Worm (Caenorhabditis elegans) whole organism, mixed stage, embryonic: Measurements from ENCODE around the gene Y66D12A.8.

Experiments
- M03D4.4 ChIP-seq: sonication (generic microtip); optimal IDR thresholded peaks from 2 replicates; lab custom pipeline; 2017; ENCODE audit warnings: mild to moderate bottlenecking, missing genetic modification characterization, missing compliant biosample characterization
- bed-3 ChIP-seq: fragments of 200-800 bp; sonication (Bioruptor generic); optimal IDR thresholded peaks from 3 replicates; lab custom pipeline; 2018; ENCODE audit warnings: mild to moderate bottlenecking, missing genetic modification characterization, moderate library complexity, missing compliant biosample characterization
- ceh-39 ChIP-seq: fragments of 150-350 bp; optimal IDR thresholded peaks from 2 replicates; lab custom pipeline; 2014; ENCODE audit warnings: missing biosample characterization, missing genetic modification characterization
- ceh-43 ChIP-seq: fragments of 200-800 bp; sonication (Bioruptor generic); optimal IDR thresholded peaks from 2 replicates; lab custom pipeline; 2018; ENCODE audit warnings: mild to moderate bottlenecking, missing genetic modification characterization, moderate library complexity, missing compliant biosample characterization
- ceh-83 ChIP-seq: fragments of 200-800 bp; sonication (Bioruptor generic); optimal IDR thresholded peaks from 2 replicates; lab custom pipeline; 2018; ENCODE audit warnings: mild to moderate bottlenecking, missing genetic modification characterization, missing compliant biosample characterization
- ces-1 ChIP-seq: fragments of 150-350 bp; optimal IDR thresholded peaks from 2 replicates; lab custom pipeline; 2014; ENCODE audit warnings: missing biosample characterization, missing genetic modification reagents, missing genetic modification characterization
- cnd-1 ChIP-seq: fragments of 200-800 bp; sonication (Bioruptor generic); optimal IDR thresholded peaks from 2 replicates; lab custom pipeline; 2018; ENCODE audit warnings: mild to moderate bottlenecking, missing genetic modification characterization, missing compliant biosample characterization
- drap-1 ChIP-seq: fragments of 200-800 bp; sonication (Bioruptor generic); optimal IDR thresholded peaks from 3 replicates; lab custom pipeline; 2018; ENCODE audit warnings: mild to moderate bottlenecking, missing genetic modification characterization, missing compliant biosample characterization
- elt-1 ChIP-seq: sonication (generic microtip); optimal IDR thresholded peaks from 2 replicates; lab custom pipeline; 2017; ENCODE audit warnings: missing genetic modification characterization, mild to moderate bottlenecking, missing compliant biosample characterization, antibody characterized with exemption, moderate library complexity, borderline replicate concordance; ENCODE audit not compliant: insufficient read depth
- elt-3 ChIP-seq: fragments of 150-350 bp; optimal IDR thresholded peaks from 2 replicates; lab custom pipeline; 2014; ENCODE audit warnings: missing biosample characterization, missing genetic modification characterization
- ham-2 ChIP-seq: fragments of 200-800 bp; sonication (Bioruptor generic); optimal IDR thresholded peaks from 2 replicates; lab custom pipeline; 2018; ENCODE audit warnings: mild to moderate bottlenecking, missing genetic modification characterization, missing compliant biosample characterization
- hlh-1 ChIP-seq: fragments of 150-350 bp; optimal IDR thresholded peaks from 2 replicates; lab custom pipeline; 2014; ENCODE audit warnings: missing biosample characterization, missing genetic modification reagents, missing genetic modification characterization
- lin-13 ChIP-seq: fragments of 150-350 bp; optimal IDR thresholded peaks from 2 replicates; lab custom pipeline; 2014; ENCODE audit warnings: missing biosample characterization, missing genetic modification characterization
- lsy-2 ChIP-seq: fragments of 150-350 bp; optimal IDR thresholded peaks from 2 replicates; lab custom pipeline; 2014; ENCODE audit warnings: missing biosample characterization, missing genetic modification characterization
- mep-1 ChIP-seq: fragments of 150-350 bp; optimal IDR thresholded peaks from 2 replicates; lab custom pipeline; 2017; ENCODE audit warnings: missing biosample characterization, missing genetic modification reagents, missing genetic modification characterization, inconsistent platforms
- nhr-2 ChIP-seq: fragments of 150-350 bp; optimal IDR thresholded peaks from 2 replicates; lab custom pipeline; 2014; ENCODE audit warnings: missing biosample characterization, missing genetic modification characterization
- nhr-237 ChIP-seq: fragments of 150-350 bp; optimal IDR thresholded peaks from 2 replicates; lab custom pipeline; 2014; ENCODE audit warnings: missing biosample characterization, missing genetic modification characterization
- nhr-28 ChIP-seq: fragments of 150-350 bp; optimal IDR thresholded peaks from 2 replicates; lab custom pipeline; 2014; ENCODE audit warnings: missing biosample characterization, missing genetic modification characterization
- pha-4 ChIP-seq: fragments of 150-350 bp; optimal IDR thresholded peaks from 2 replicates; lab custom pipeline; 2018; ENCODE audit warnings: missing biosample characterization, missing genetic modification reagents, missing genetic modification characterization
- sem-2 ChIP-seq: fragments of 200-800 bp; sonication (Bioruptor generic); optimal IDR thresholded peaks from 2 replicates; lab custom pipeline; 2018; ENCODE audit warnings: mild to moderate bottlenecking, missing genetic modification characterization, missing compliant biosample characterization
- snpc-4 ChIP-seq: fragments of 150-350 bp; optimal IDR thresholded peaks from 2 replicates; lab custom pipeline; 2014; ENCODE audit warnings: missing biosample characterization, missing genetic modification characterization
- unc-39 ChIP-seq: fragments of 150-350 bp; optimal IDR thresholded peaks from 2 replicates; lab custom pipeline; 2014; ENCODE audit warnings: missing biosample characterization, missing genetic modification characterization
- unc-62 ChIP-seq: fragments of 150-350 bp; optimal IDR thresholded peaks from 2 replicates; lab custom pipeline; 2014; ENCODE audit warnings: missing biosample characterization, missing genetic modification reagents, missing genetic modification characterization
- zip-8 ChIP-seq: fragments of 150-350 bp; optimal IDR thresholded peaks from 2 replicates; lab custom pipeline; 2014; ENCODE audit warnings: missing biosample characterization, missing genetic modification characterization

The Y66D12A.8 gene

DNA sequence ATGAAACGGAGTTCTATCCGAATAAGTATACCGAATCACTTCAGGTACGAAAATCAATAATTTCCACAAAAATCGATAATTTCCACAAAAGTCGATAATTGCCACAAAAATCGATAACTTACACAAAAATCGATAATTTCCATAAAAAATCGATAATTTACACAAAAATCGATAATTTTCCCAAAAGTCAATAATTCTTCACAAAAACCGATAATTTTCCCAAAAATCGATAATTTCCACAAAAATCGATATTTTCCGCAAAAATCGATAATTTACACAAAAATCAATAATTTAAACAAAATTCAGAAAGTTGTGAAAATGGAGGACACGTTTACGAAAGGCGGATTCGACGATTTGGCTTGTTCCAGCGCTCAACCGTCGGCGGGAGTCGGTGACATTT lies 40.9 kb downstream of the Y66D12A.8 start:
- TF ChIP-seq bed-3 (GFP tag; lab: Kevin White, UChicago) = no peak
- TF ChIP-seq ceh-39 = peak; percentile 55
- TF ChIP-seq, all 35 proteins: peak for 1

DNA sequence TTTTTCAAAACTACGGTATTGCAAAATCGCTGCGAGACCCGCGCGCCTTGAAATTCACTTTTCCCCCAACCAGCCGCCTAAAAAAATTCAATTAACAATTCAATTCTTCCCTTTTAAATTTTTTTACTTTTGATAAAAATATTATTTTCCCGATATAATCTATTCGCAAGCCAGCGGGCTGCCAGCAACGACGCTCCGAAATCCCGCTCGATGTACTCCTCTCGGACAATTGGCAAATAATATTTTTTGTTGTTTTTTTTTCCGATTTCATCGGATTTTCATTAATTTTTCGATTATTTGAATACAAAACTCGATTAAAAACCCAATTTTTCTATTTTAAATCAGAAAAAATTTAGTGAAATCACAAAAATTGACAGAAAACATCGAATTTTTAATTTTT lies 41.8 kb downstream of the Y66D12A.8 start:
- TF ChIP-seq ceh-43 (no peak), elt-1 (tag; lab: Kevin White, UChicago) (no peak), nhr-2 (tag; lab: Kevin White, UChicago) (no peak), snpc-4 (tag; lab: Kevin White, UChicago) (no peak), drap-1 (no peak), mep-1 (tag; lab: Kevin White, UChicago) (no peak), lsy-2 (tag; lab: Kevin White, UChicago) (no peak), bed-3 (GFP tag; lab: Kevin White, UChicago) (no peak)

DNA sequence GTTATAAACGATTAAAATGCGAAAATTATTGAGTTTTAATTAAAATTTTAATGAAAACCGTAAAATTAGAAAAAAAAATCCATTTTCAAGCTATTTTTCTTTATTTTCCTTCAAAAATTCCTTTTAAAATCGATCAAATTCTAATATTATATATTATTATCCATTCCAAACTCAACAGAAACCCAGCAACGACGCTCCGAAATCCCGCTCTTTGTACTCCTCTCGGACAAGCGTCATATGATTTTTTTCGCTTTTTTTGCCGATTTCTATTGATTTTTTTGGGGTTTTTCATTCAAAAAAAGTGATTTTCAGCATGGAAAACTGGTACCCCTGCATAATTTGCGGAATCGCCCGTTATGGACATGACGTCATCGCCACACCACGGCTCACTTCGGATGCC lies 42.4 kb downstream of the Y66D12A.8 start, which contains the start of gene ceh-91:
Gene ceh-91 (plus strand): TSS at position 301 of the 400 bp plus-strand sequence.
- no peak for TF ChIP-seq bed-3 (GFP tag; lab: Kevin White, UChicago)
- TF ChIP-seq zip-8 (tag; lab: Kevin White, UChicago) = peak; percentile 11

DNA sequence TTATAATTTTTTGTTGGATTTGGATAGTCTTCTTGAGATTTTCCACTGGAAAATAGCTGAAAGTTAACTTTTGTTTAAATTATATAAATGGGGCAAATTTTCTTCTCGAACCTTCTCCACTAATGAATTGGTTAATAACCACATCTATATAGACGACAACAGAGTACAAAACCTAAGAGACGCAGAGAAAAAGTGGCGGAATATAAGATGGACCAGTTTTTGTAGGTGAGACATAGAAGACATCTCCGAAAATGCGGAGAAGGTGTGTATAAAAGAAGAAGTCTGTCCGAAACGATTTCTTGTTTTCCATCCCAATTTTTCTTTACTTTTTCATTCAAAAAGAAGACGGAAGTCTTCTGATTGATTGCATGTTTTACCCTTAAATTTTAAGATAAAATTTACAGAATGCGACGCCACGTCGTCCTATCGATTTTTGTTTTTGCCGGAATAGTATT lies 50.8 kb downstream of the Y66D12A.8 start, which contains the start of gene gly-8:
Gene gly-8 (plus strand): TSS at position 405 of the 455 bp plus-strand sequence.
- TF ChIP-seq ces-1 (GFP tag; lab: Kevin White, UChicago) = peak; percentile 13
- TF ChIP-seq nhr-28 (tag; lab: Kevin White, UChicago) = no peak

DNA sequence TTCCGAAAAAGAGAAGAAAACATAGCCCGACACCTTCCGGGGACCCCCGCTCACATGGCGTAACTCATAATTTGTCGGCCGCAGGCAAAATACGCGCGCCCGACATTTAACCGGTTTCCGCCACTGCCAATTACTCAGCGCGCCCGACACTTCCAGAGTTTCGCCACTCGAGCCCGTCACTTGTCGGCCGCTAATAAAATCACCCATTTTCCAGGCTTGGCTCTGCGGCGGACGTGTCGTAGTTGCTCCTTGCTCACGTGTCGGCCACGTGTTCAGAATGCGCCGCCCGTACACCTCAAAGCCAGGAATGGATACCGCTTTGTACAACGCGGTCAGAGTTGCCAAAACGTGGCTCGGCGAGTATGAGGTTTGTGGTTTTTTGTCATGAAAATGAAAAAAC lies 53.6 kb downstream of the Y66D12A.8 start:
- no peak for TF ChIP-seq ceh-43
- no peak for TF ChIP-seq mep-1 (tag; lab: Kevin White, UChicago)
- no peak for TF ChIP-seq ceh-83
- no peak for TF ChIP-seq hlh-1 (tag; lab: Kevin White, UChicago)
- TF ChIP-seq ham-2 = no peak
- no peak for TF ChIP-seq cnd-1
- no peak for TF ChIP-seq unc-62 (GFP tag; lab: Kevin White, UChicago)
- no peak for TF ChIP-seq elt-3 (tag; lab: Kevin White, UChicago)
- no peak for TF ChIP-seq nhr-237
- no peak for TF ChIP-seq pha-4 (tag; lab: Kevin White, UChicago)
- no peak for TF ChIP-seq sem-2 (GFP tag; lab: Kevin White, UChicago)
- TF ChIP-seq drap-1 = no peak
- TF ChIP-seq M03D4.4 (tag; lab: Kevin White, UChicago) = no peak
- no peak for TF ChIP-seq lin-13 (tag; lab: Kevin White, UChicago)
- no peak for TF ChIP-seq unc-39 (tag; lab: Kevin White, UChicago)
